Fruit fly (Drosophila melanogaster) whole organism, embryonic: ENCODE data around the gene sing.

Experiments used
- Atf-2 ChIP-seq: fragments of 200-800 bp; sonication (Bioruptor generic); optimal IDR thresholded peaks from 2 replicates; lab custom pipeline; 2016; ENCODE audit warnings: missing biosample characterization, missing genetic modification characterization
- BEAF-32 ChIP-seq: fragments of 200-800 bp; sonication (Bioruptor generic); optimal IDR thresholded peaks from 3 replicates; lab custom pipeline; 2017; ENCODE audit warnings: missing biosample characterization, missing genetic modification characterization, mild to moderate bottlenecking, moderate library complexity, missing genetic modification reagents
- CG11085 ChIP-seq: fragments of 200-800 bp; sonication (Bioruptor generic); IDR thresholded peaks from 2 replicates; pipeline ENCODE4 v1.3.6; 2022; ENCODE audit warnings: missing biosample characterization, missing genetic modification characterization
- CG11504 ChIP-seq: fragments of 200-800 bp; sonication (Bioruptor generic); optimal IDR thresholded peaks from 3 replicates; lab custom pipeline; 2019; ENCODE audit warnings: missing biosample characterization, mild to moderate bottlenecking, missing genetic modification characterization, moderate library complexity
- CG12391 ChIP-seq: fragments of 200-800 bp; sonication (Bioruptor generic); optimal IDR thresholded peaks from 3 replicates; lab custom pipeline; 2018; ENCODE audit warnings: missing biosample characterization, mild to moderate bottlenecking, missing genetic modification characterization, moderate library complexity
- CG12659 ChIP-seq: fragments of 200-800 bp; sonication (Bioruptor generic); optimal IDR thresholded peaks from 3 replicates; lab custom pipeline; 2017; ENCODE audit warnings: mild to moderate bottlenecking, missing biosample characterization, missing genetic modification reagents, missing genetic modification characterization
- CG15073 ChIP-seq: fragments of 200-800 bp; sonication (Bioruptor generic); optimal IDR thresholded peaks from 2 replicates; lab custom pipeline; 2016; ENCODE audit warnings: missing biosample characterization, missing genetic modification characterization
- CG15514 ChIP-seq: fragments of 200-800 bp; sonication (Bioruptor generic); optimal IDR thresholded peaks from 3 replicates; lab custom pipeline; 2017; ENCODE audit warnings: missing biosample characterization, missing genetic modification characterization, mild to moderate bottlenecking, moderate library complexity, missing genetic modification reagents
- CG17361 ChIP-seq: fragments of 200-800 bp; sonication (Bioruptor generic); IDR thresholded peaks from 3 replicates; pipeline ENCODE4 v1.3.6; 2022; ENCODE audit warnings: missing biosample characterization, missing genetic modification characterization
- CG18599 ChIP-seq: fragments of 200-800 bp; sonication (Bioruptor generic); optimal IDR thresholded peaks from 3 replicates; lab custom pipeline; 2017; ENCODE audit warnings: missing biosample characterization, missing genetic modification characterization, mild to moderate bottlenecking, moderate library complexity, missing genetic modification reagents
- CG2116 ChIP-seq: fragments of 200-800 bp; sonication (Bioruptor generic); optimal IDR thresholded peaks from 3 replicates; lab custom pipeline; 2018; ENCODE audit warnings: missing biosample characterization, mild to moderate bottlenecking, missing genetic modification characterization
- CG2120 ChIP-seq: fragments of 200-800 bp; sonication (Bioruptor generic); optimal IDR thresholded peaks from 3 replicates; lab custom pipeline; 2016; ENCODE audit warnings: missing biosample characterization, missing genetic modification characterization
- CG30020 ChIP-seq: fragments of 200-800 bp; optimal IDR thresholded peaks from 2 replicates; lab custom pipeline; 2019; ENCODE audit warnings: missing biosample characterization, mild to moderate bottlenecking, missing genetic modification characterization, moderate library complexity
- CG30403 ChIP-seq: fragments of 200-800 bp; sonication (Bioruptor generic); optimal IDR thresholded peaks from 3 replicates; lab custom pipeline; 2016; ENCODE audit warnings: missing biosample characterization, missing genetic modification characterization
- CG3838 ChIP-seq: fragments of 200-800 bp; sonication (Bioruptor generic); optimal IDR thresholded peaks from 3 replicates; lab custom pipeline; 2016; ENCODE audit warnings: missing biosample characterization, missing genetic modification characterization
- CG6689 ChIP-seq: fragments of 200-800 bp; sonication (Bioruptor generic); IDR thresholded peaks from 2 replicates; pipeline ENCODE4 v1.3.6; 2022; ENCODE audit warnings: missing biosample characterization, missing genetic modification characterization
- CG7556 ChIP-seq: fragments of 200-800 bp; sonication (Bioruptor generic); optimal IDR thresholded peaks from 2 replicates; lab custom pipeline; 2017; ENCODE audit warnings: missing biosample characterization, mild to moderate bottlenecking, missing genetic modification characterization
- CG7786 ChIP-seq: fragments of 200-800 bp; sonication (Bioruptor generic); optimal IDR thresholded peaks from 2 replicates; lab custom pipeline; 2016; ENCODE audit warnings: missing biosample characterization, missing genetic modification characterization
- CG7839 ChIP-seq: fragments of 200-800 bp; sonication (Bioruptor generic); optimal IDR thresholded peaks from 3 replicates; lab custom pipeline; 2018; ENCODE audit warnings: missing biosample characterization, mild to moderate bottlenecking, missing genetic modification characterization, moderate library complexity
- CG8290 ChIP-seq, 3 experiments: fragments of 200-800 bp; sonication (Bioruptor generic); optimal IDR thresholded peaks; 2 replicates each; lab custom pipeline; 2016 to 2019; ENCODE audit warnings: missing biosample characterization in 3 of 3, missing genetic modification characterization in 3 of 3, mild to moderate bottlenecking in 2 of 3, moderate library complexity in 1 of 3
- CG9727 ChIP-seq: fragments of 200-800 bp; sonication (Bioruptor generic); optimal IDR thresholded peaks from 3 replicates; lab custom pipeline; 2017; ENCODE audit warnings: missing biosample characterization, mild to moderate bottlenecking, missing genetic modification characterization
- CoRest ChIP-seq: fragments of 200-800 bp; sonication (Bioruptor generic); optimal IDR thresholded peaks from 3 replicates; lab custom pipeline; 2018; ENCODE audit warnings: missing biosample characterization, mild to moderate bottlenecking, missing genetic modification characterization, moderate library complexity
- D19A ChIP-seq: fragments of 200-800 bp; optimal IDR thresholded peaks from 3 replicates; lab custom pipeline; 2019; ENCODE audit warnings: missing biosample characterization, mild to moderate bottlenecking, missing genetic modification characterization, moderate library complexity
- Ets65A ChIP-seq: fragments of 200-800 bp; sonication (Bioruptor generic); peaks from one replicate; lab custom pipeline; 2016; ENCODE audit warnings: missing biosample characterization, missing genetic modification characterization
- Fer1 ChIP-seq: fragments of 200-800 bp; sonication (Bioruptor generic); optimal IDR thresholded peaks from 2 replicates; lab custom pipeline; 2017; ENCODE audit warnings: missing biosample characterization, mild to moderate bottlenecking, missing genetic modification characterization
- H15 ChIP-seq: fragments of 200-800 bp; sonication (Bioruptor generic); IDR thresholded peaks from 3 replicates; pipeline ENCODE4 v1.3.6; 2022; ENCODE audit warnings: missing biosample characterization, missing genetic modification characterization
- MBD-R2 ChIP-seq: fragments of 200-800 bp; sonication (Bioruptor generic); IDR thresholded peaks from 2 replicates; pipeline ENCODE4 v1.3.6; 2022; ENCODE audit warnings: missing biosample characterization, missing genetic modification characterization
- Med ChIP-seq: fragments of 200-800 bp; sonication (Bioruptor generic); peaks from one replicate; lab custom pipeline; 2016; ENCODE audit warnings: missing biosample characterization, missing genetic modification characterization, mild to moderate bottlenecking, inconsistent platforms, moderate library complexity
- Meics ChIP-seq: fragments of 200-800 bp; sonication (Bioruptor generic); optimal IDR thresholded peaks from 2 replicates; lab custom pipeline; 2017; ENCODE audit warnings: missing biosample characterization, mild to moderate bottlenecking, missing genetic modification characterization
- Nf-YB ChIP-seq: fragments of 200-800 bp; sonication (Bioruptor generic); optimal IDR thresholded peaks from 3 replicates; lab custom pipeline; 2019; ENCODE audit warnings: missing biosample characterization, mild to moderate bottlenecking, missing genetic modification characterization, moderate library complexity
- Nf-YC ChIP-seq: fragments of 200-800 bp; optimal IDR thresholded peaks from 3 replicates; lab custom pipeline; 2019; ENCODE audit warnings: missing biosample characterization, mild to moderate bottlenecking, missing genetic modification characterization, moderate library complexity
- Rfx ChIP-seq: fragments of 200-800 bp; sonication (Bioruptor generic); IDR thresholded peaks from 2 replicates; pipeline ENCODE4 v1.3.6; 2022; ENCODE audit warnings: missing biosample characterization, missing genetic modification characterization
- Sry-δ ChIP-seq: fragments of 200-800 bp; sonication (Bioruptor generic); optimal IDR thresholded peaks from 2 replicates; lab custom pipeline; 2016; ENCODE audit warnings: missing biosample characterization, missing genetic modification characterization
- Trl ChIP-seq, 3 experiments: fragments of >200 bp in 2 of 3; fragments of 200-800 bp in 1 of 3; sonication (Bioruptor generic) in 1 of 3; optimal IDR thresholded peaks; 2 replicates in 1 of 3; 3 replicates in 2 of 3; lab custom pipeline; 2016 to 2017; ENCODE audit warnings: missing biosample characterization in 1 of 3, missing genetic modification characterization in 1 of 3
- ab ChIP-seq: fragments of 200-800 bp; sonication (Bioruptor generic); optimal IDR thresholded peaks from 2 replicates; lab custom pipeline; 2016; ENCODE audit warnings: missing biosample characterization, missing genetic modification characterization
- chinmo ChIP-seq: fragments of 200-800 bp; sonication (Bioruptor generic); IDR thresholded peaks from 4 replicates; pipeline ENCODE4 v1.3.6; 2022; ENCODE audit warnings: missing biosample characterization, missing genetic modification characterization; ENCODE audit not compliant: partially characterized antibody
- ewg ChIP-seq: fragments of 200-800 bp; sonication (Bioruptor generic); optimal IDR thresholded peaks from 3 replicates; lab custom pipeline; 2017; ENCODE audit warnings: mild to moderate bottlenecking, missing biosample characterization, missing genetic modification reagents, missing genetic modification characterization
- fru ChIP-seq: fragments of >200 bp; optimal IDR thresholded peaks from 2 replicates; lab custom pipeline; 2017
- gem ChIP-seq: fragments of 200-800 bp; sonication (Bioruptor generic); optimal IDR thresholded peaks from 2 replicates; lab custom pipeline; 2019; ENCODE audit warnings: missing biosample characterization, mild to moderate bottlenecking, missing genetic modification characterization, moderate library complexity
- gfzf ChIP-seq: fragments of 200-800 bp; sonication (Bioruptor generic); optimal IDR thresholded peaks from 2 replicates; lab custom pipeline; 2016; ENCODE audit warnings: missing biosample characterization, mild to moderate bottlenecking, missing genetic modification characterization, moderate library complexity
- gsb-n ChIP-seq: fragments of 200-800 bp; sonication (Bioruptor generic); optimal IDR thresholded peaks from 3 replicates; lab custom pipeline; 2018; ENCODE audit warnings: missing biosample characterization, mild to moderate bottlenecking, missing genetic modification characterization
- lov ChIP-seq, 2 experiments: fragments of 200-800 bp in 1 of 2; fragments of >200 bp in 1 of 2; sonication (Bioruptor generic) in 1 of 2; IDR thresholded peaks in 1 of 2; optimal IDR thresholded peaks in 1 of 2; 2 replicates in 1 of 2; 3 replicates in 1 of 2; pipeline versions ENCODE4 v1.3.6 to Lab custom; 2017 to 2022; ENCODE audit warnings: missing biosample characterization in 1 of 2, missing genetic modification characterization in 1 of 2
- nmo ChIP-seq: fragments of 200-800 bp; sonication (Bioruptor generic); optimal IDR thresholded peaks from 2 replicates; lab custom pipeline; 2018; ENCODE audit warnings: missing biosample characterization, mild to moderate bottlenecking, missing genetic modification characterization, moderate library complexity
- phol ChIP-seq: fragments of 200-800 bp; sonication (Bioruptor generic); optimal IDR thresholded peaks from 3 replicates; lab custom pipeline; 2018; ENCODE audit warnings: missing biosample characterization, mild to moderate bottlenecking, missing genetic modification characterization, moderate library complexity
- rib ChIP-seq: fragments of 200-800 bp; sonication (Bioruptor generic); IDR thresholded peaks from 2 replicates; pipeline ENCODE4 v1.3.6; 2022; ENCODE audit warnings: missing biosample characterization, missing genetic modification characterization
- sens ChIP-seq: fragments of 200-800 bp; sonication (Bioruptor generic); peaks from one replicate; lab custom pipeline; 2016; ENCODE audit warnings: missing biosample characterization, missing genetic modification characterization
- zen2 ChIP-seq: fragments of 200-800 bp; sonication (Bioruptor generic); IDR thresholded peaks from 3 replicates; pipeline ENCODE4 v1.3.6; 2022; ENCODE audit warnings: missing biosample characterization, missing genetic modification characterization; ENCODE audit not compliant: partially characterized antibody

Gene sing

dm6 chrX:16683765-16684164 lies 4.7 kb downstream of the sing start, which contains the start of gene Axs (continued):
- TF ChIP-seq CG7786 (GFP tag; lab: Kevin White, UChicago) = no peak
- TF ChIP-seq CoRest (tag; lab: Kevin White, UChicago) = peak; percentile 51
- TF ChIP-seq Nf-YB = no peak
- peak; percentile 85 for TF ChIP-seq CG2116
- peak; percentile 9 for TF ChIP-seq Nf-YC
- no peak for TF ChIP-seq CG11085 (GFP tag; lab: Robert Waterston, UW)
- TF ChIP-seq Rfx (GFP tag; lab: Robert Waterston, UW) = peak; percentile 54
- TF ChIP-seq lov (optimal IDR thresholded peaks at IDR 0.05; lab: Kevin White, UChicago) = no peak
- TF ChIP-seq lov (GFP tag; IDR thresholded peaks at IDR 0.05; lab: Robert Waterston, UW) = no peak
- TF ChIP-seq ewg (GFP tag; lab: Kevin White, UChicago) = peak; percentile 47
- peak; percentile 76 for TF ChIP-seq sens
- TF ChIP-seq CG8290 (GFP tag; optimal IDR thresholded peaks at IDR 0.05; lab: Kevin White, UChicago) = peak; percentile 85
- TF ChIP-seq CG8290 (tag; optimal IDR thresholded peaks at IDR 0.05; lab: Kevin White, UChicago) = peak; percentile 54 to 87
- TF ChIP-seq CG12659 (GFP tag; lab: Kevin White, UChicago) = peak; percentile 50
- peak; percentile 15 for TF ChIP-seq Atf-2 (GFP tag; lab: Kevin White, UChicago)
- TF ChIP-seq ab = no peak
- peak; percentile 23; the same call in 1 of the 2 replicates for TF ChIP-seq MBD-R2
- peak; percentile 79 for TF ChIP-seq BEAF-32 (GFP tag; lab: Kevin White, UChicago)
- peak; percentile 66; the same call in 2 of the 3 replicates for TF ChIP-seq zen2 (GFP tag; lab: Robert Waterston, UW)

- TF ChIP-seq Ets65A (GFP tag; lab: Kevin White, UChicago) (peak; percentile 76), CG17361 (GFP tag; lab: Robert Waterston, UW) (0 out of 3 replicates have a peak, but pooled peaks have one; percentile 29), CG18599 (GFP tag; lab: Kevin White, UChicago) (peak; percentile 38), fru (lab: Kevin White, UChicago) (no peak), H15 (GFP tag; lab: Robert Waterston, UW) (no peak), CG3838 (GFP tag; lab: Kevin White, UChicago) (no peak), CG30020 (no peak), chinmo (0 out of 4 replicates have a peak, but pooled peaks have one; percentile 25), nmo (peak; percentile 24), CG15073 (GFP tag; lab: Kevin White, UChicago) (no peak), gfzf (GFP tag; lab: Kevin White, UChicago) (peak; percentile 13), Meics (peak; percentile 1), ab (no peak), phol (tag; lab: Kevin White, UChicago) (peak; percentile 20), gsb-n (tag; lab: Kevin White, UChicago) (no peak), CG7839 (tag; lab: Kevin White, UChicago) (peak; percentile 5), Fer1 (GFP tag; lab: Kevin White, UChicago) (peak; percentile 33), gem (tag; lab: Kevin White, UChicago) (peak; percentile 7), rib (GFP tag; lab: Robert Waterston, UW) (no peak), CG2120 (GFP tag; lab: Kevin White, UChicago) (peak; percentile 17), D19A (tag; lab: Kevin White, UChicago) (peak; percentile 9), CG9727 (GFP tag; lab: Kevin White, UChicago) (peak; percentile 15), CG11504 (peak; percentile 38), CG12391 (tag; lab: Kevin White, UChicago) (no peak), CG7556 (GFP tag; lab: Kevin White, UChicago) (peak; percentile 3), sens (peak; percentile 78), CG30403 (GFP tag; lab: Kevin White, UChicago) (peak; percentile 16), CG6689 (0 out of 2 replicates have a peak, but pooled peaks have one; percentile 8), Trl (optimal IDR thresholded peaks at IDR 0.05; lab: Kevin White, UChicago) (peak; percentile 56 to 79), Trl (GFP tag; optimal IDR thresholded peaks at IDR 0.05; lab: Kevin White, UChicago) (no peak), Sry-δ (GFP tag; lab: Kevin White, UChicago) (peak; percentile 15), CG15514 (GFP tag; lab: Kevin White, UChicago) (peak; percentile 24), Med (peak; percentile 36)
Measured at dm6 chrX:16687400-16688105, 8.5 kb downstream of the sing start.
